Fruit fly (Drosophila melanogaster) Kc167 (cell line): Measurements from ENCODE around the gene dsb.

Experiments used
- Myc ChIP-seq: fragments of >200 bp; optimal IDR thresholded peaks from 2 replicates; lab custom pipeline; 2017; ENCODE audit warnings: missing external identifiers
- Sin3A ChIP-seq: fragments of >200 bp; optimal IDR thresholded peaks from 2 replicates; lab custom pipeline; 2018; ENCODE audit warnings: missing external identifiers
- h ChIP-seq: fragments of >200 bp; optimal IDR thresholded peaks from 3 replicates; lab custom pipeline; 2018; ENCODE audit warnings: missing external identifiers
- insv ChIP-seq: fragments of >200 bp; optimal IDR thresholded peaks from 3 replicates; lab custom pipeline; 2018; ENCODE audit warnings: missing external identifiers
- psq ChIP-seq: fragments of >200 bp; optimal IDR thresholded peaks from 2 replicates; lab custom pipeline; 2017; ENCODE audit warnings: missing external identifiers
- ttk ChIP-seq: sonication (Bioruptor generic); optimal IDR thresholded peaks from 2 replicates; lab custom pipeline; 2017; ENCODE audit warnings: missing external identifiers

dsb gene

DNA sequence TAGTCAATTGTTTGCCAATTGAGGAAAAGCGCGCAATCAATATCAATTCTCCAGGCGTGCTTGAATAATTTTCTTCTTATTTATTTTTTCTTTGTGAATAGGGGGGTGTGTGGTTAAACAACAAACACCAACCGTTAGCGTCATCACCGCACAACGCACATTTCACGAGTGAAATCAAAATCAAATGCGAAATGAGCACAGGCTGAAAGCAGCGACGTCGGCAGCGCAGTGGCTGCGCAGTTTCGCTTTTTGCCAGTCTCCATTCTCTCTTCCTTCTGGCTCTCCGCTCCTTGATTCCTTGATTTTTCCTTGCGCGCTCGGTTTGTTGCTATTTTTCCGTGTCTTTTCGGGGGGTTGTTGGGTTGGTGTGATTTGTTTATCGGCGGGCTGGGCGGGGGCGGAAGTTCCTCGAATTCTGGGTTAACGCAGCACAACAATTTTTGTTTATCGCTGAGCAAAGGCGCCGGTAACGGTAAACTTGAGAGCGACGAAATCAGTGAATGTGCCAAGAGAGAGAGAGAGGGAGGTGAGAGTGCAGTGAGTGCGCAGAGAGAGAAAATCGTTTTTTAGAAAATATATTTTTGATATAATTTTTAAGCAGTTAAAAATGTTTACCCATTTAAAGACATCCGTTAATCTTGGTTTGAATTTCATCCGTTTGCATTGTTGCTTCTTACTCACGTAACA lies 27.0 kb downstream of the dsb start, which contains the start of gene CG13937:
Gene CG13937 (minus strand): TSS at position 174 of the 687 bp plus-strand sequence.
- no peak for TF ChIP-seq Myc (lab: Kevin White, UChicago)
- TF ChIP-seq psq (lab: Kevin White, UChicago) = no peak
- TF ChIP-seq ttk (lab: Kevin White, UChicago) = no peak
- TF ChIP-seq h = no peak
- no peak for TF ChIP-seq Sin3A (lab: Kevin White, UChicago)
- no peak for TF ChIP-seq insv

DNA sequence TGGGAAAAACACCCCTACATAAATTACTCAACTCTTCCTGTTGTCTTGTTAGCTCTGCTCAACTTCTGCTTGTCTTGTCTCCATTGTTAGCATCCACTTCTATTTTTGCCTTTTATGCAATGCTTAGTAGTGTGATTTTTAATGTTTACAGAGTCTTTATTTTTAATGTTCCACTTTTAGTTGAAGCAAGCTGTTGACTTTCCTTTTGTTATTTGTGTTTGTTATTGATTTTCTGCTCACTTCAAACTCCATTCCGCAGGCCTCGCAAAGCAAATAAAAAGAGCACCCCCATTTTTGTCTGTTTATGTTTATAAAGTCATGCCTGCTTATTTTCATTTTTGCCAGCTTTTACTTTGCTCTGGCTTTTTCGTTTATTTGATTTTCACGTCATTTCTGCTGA lies 28.1 kb downstream of the dsb start:
- TF ChIP-seq Sin3A (lab: Kevin White, UChicago) (no peak), h (no peak), ttk (lab: Kevin White, UChicago) (no peak), Myc (lab: Kevin White, UChicago) (no peak), insv (no peak)

DNA sequence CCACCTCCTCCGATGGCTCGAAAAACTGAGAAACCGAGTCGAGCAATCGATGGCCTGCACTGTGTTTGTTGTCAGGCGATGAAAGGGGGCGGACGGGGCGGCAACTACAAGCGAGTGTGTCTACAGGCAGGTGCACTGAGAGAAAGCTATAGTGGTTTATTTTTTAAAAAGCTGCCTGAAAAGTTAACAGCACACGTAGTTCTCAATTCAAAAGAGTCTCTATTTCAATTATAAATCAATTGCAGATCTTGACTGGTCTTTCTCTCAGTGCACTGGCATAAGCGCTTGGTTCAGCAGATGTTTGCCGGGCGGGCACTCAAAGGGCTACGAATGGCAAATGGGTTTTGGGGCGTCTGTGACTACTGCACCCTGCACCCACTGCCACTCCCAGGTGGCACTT lies 29.3 kb downstream of the dsb start:
- TF ChIP-seq h = no peak
- TF ChIP-seq Sin3A (lab: Kevin White, UChicago) = no peak
- TF ChIP-seq insv = no peak
- no peak for TF ChIP-seq ttk (lab: Kevin White, UChicago)
- no peak for TF ChIP-seq Myc (lab: Kevin White, UChicago)
- TF ChIP-seq psq (lab: Kevin White, UChicago) = no peak

DNA sequence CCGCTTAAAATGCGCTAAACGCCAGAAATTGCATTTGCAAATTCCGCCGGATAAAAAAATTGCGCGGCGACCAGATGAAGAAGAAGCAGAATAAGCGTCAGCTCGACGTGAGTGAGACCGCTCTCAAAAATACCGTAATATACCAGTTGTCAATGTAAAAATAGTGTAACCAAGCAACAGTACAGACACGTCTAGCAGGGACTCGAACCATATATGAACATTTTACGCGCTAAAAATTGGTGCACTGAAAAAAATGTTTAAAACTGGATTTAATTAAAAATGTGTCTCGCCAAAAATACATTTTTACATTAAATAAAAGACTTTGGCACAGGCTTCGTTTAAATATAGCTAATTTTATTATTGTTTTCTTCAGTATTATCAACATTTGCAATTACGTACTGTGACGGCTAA lies 33.8 kb downstream of the dsb start, which contains the start of gene dre4:
Gene dre4 (minus strand): TSS at position 98 of the 411 bp plus-strand sequence.
- TF ChIP-seq ttk (lab: Kevin White, UChicago) = no peak
- no peak for TF ChIP-seq Sin3A (lab: Kevin White, UChicago)
- no peak for TF ChIP-seq psq (lab: Kevin White, UChicago)
- no peak for TF ChIP-seq Myc (lab: Kevin White, UChicago)

DNA sequence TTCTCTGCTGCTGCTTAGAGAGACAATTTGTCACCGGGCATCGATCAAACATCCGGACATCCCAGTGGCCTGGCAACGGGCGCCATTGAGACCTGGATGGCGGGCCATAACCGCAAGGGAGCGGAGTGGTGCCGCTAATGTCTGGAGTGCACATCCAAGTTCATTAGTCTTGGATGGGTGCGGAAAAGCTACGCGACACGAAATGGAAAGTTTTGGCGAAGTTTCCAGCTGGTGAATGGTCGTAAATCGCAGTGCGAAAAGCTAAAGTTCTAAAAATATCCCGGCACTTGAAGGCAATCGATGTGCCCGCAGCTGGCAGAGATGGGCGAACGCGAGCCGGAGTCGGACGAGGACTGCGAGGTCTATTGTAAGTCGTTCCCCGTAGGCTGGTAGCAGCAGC lies 40.3 kb downstream of the dsb start, which contains the start of gene CG13924:
Gene CG13924 (plus strand): TSS at position 301 of the 400 bp plus-strand sequence.
- TF ChIP-seq Myc (lab: Kevin White, UChicago) = no peak
- TF ChIP-seq psq (lab: Kevin White, UChicago) = no peak
- TF ChIP-seq h = no peak
- TF ChIP-seq ttk (lab: Kevin White, UChicago) = no peak
- TF ChIP-seq Sin3A (lab: Kevin White, UChicago) = no peak
- no peak for TF ChIP-seq insv

DNA sequence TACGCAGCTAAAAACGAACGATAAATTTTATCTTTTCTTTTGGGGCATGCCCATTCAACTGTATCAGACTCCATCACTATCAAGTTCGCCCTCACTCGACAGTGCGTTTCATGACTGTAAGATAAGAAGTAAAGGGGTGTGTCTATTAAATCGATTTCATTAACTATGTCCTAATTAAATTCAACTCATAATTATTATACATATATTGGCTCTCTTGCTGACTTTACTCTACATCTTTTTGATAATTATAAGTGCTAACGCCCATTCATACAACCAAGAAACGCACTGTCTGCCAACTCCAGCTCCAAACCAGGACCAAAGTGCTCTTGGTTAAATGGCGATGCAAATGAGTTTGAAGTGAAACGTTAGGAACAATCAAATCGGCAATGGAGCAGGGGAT lies 41.2 kb downstream of the dsb start:
- TF ChIP-seq Sin3A (lab: Kevin White, UChicago) (no peak), Myc (lab: Kevin White, UChicago) (no peak), insv (no peak), h (no peak), psq (lab: Kevin White, UChicago) (no peak), ttk (lab: Kevin White, UChicago) (no peak)

DNA sequence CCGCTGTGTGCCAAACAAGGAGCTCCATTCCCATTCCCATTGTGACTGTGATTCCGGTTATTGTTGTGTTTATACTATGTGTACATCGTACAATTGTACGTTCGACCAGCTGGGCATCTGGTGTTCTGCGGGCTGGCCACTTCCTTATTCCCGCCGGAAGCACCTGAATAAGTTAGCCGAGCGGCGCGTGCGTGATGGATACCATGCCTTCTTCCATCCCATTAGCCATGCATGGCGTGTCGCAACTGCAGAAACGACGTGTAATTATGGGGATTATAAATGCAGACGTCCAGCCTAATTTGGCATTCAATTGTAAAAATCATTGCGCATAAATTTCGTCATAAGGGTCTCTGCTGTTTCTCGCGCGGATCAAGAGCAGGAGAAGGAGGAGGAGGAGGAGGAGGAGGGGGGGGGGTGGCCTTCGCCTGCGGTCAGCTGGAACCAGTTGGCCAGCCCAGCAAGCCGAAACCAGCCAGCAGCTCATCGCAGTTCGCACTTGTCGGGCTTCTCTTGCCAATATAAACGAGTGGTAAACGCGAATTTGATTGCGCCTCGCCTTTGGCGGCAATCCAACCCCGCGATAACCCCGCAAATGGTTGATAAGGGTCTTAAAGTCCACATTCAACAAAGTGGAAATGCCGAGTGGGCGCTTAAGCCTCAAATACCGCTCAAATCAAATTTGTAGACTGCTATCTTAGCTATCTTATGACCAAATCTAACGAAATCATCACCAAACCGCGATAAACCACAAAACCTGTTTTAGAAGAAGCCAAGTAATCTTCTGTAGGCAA lies 43.8 kb downstream of the dsb start:
- TF ChIP-seq insv = no peak
- peak; percentile 92 for TF ChIP-seq ttk (lab: Kevin White, UChicago)
- no peak for TF ChIP-seq psq (lab: Kevin White, UChicago)
- no peak for TF ChIP-seq h
- TF ChIP-seq Sin3A (lab: Kevin White, UChicago) = no peak

DNA sequence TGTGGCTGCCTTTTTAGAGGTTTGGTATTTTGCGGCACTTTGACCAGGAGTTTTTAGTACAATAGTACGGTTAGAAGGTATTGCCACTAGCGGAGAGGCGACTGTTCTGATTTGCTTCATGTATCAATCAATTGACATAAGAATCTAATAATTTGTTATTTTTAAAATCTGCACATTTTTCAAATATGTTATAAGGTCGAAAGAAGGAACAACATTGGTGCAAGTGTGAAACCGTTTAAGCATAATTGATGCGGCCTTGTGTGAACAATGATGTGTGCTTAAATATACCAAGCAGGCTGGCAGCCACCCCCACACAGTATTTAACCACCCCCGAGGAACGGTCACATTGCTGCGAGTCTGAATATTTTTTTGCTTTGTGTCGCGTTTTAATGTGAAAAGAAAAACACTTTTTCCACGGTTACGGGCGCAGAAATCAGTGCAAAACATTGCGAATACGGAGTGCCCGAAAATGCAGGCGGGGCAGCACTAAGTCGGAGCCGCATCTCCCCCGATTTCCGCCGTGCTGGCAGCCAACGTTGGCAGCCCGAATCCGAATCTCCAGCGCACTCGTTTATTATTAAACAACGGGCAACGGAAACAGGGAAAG lies 44.8 kb downstream of the dsb start, which contains the start of the genes HBS1 and CG12025:
Gene HBS1 (minus strand): TSS at position 120 of the 607 bp plus-strand sequence.
Gene CG12025 (plus strand): TSS at position 310 of the 607 bp plus-strand sequence.
- TF ChIP-seq psq (lab: Kevin White, UChicago) = no peak
- no peak for TF ChIP-seq ttk (lab: Kevin White, UChicago)
- TF ChIP-seq Sin3A (lab: Kevin White, UChicago) = no peak
- no peak for TF ChIP-seq Myc (lab: Kevin White, UChicago)
- TF ChIP-seq h = no peak
- TF ChIP-seq insv = no peak

DNA sequence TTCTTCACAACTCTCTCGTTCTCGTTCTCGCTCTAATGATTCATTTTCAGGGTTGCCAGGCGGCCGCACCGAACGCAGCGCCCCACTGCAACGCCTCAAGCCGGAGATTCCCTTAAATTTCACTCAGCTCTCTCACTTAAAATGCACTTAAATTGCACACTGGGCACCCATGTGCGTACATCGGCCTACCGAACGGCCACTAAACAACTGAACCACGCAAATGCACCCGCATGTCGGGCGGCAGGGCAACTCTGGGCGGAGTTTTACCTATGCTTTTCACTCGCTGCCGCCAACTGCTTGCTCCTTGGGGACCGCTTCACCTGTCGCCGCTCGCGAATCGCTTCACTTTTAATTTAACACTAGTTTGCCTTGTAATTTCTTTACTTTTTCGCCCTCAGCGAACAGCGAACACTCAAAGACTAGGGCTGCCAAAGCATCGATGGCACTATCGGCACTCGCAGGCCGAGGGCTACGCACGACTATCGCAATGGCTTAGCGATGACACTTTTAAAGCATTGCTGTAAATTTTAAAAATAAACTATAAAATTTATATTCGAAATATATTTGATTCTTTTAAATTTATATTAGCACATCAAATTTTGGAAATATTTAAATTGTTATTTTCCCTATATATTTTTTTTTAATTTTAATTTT lies 48.1 kb downstream of the dsb start, which contains the start of gene Rap1:
Gene Rap1 (minus strand): TSS at position 446 of the 654 bp plus-strand sequence.
- TF ChIP-seq Myc (lab: Kevin White, UChicago) (no peak), h (no peak), Sin3A (lab: Kevin White, UChicago) (no peak), psq (lab: Kevin White, UChicago) (no peak), insv (no peak), ttk (lab: Kevin White, UChicago) (no peak)

DNA sequence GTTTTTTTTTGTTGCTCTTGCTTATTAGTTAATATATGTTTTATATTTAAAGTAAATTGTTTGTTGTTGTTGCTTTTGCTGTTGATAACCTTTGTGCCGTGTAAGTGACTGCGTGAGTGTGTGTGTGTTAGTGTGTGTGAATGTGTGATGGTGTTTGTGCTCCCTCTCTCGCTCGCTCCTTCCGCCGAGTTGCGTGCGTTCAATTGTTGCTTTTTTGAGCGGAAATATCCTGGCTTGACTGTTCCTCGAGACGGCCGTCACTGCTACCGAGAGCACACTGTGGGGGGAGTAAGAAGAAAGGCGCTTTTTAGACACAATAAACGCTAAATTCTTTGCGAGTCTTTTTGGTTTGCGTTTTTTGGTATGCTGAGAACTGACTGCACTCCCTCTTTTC lies 48.6 kb downstream of the dsb start:
- TF ChIP-seq insv (no peak), h (no peak), psq (lab: Kevin White, UChicago) (no peak), ttk (lab: Kevin White, UChicago) (no peak)

DNA sequence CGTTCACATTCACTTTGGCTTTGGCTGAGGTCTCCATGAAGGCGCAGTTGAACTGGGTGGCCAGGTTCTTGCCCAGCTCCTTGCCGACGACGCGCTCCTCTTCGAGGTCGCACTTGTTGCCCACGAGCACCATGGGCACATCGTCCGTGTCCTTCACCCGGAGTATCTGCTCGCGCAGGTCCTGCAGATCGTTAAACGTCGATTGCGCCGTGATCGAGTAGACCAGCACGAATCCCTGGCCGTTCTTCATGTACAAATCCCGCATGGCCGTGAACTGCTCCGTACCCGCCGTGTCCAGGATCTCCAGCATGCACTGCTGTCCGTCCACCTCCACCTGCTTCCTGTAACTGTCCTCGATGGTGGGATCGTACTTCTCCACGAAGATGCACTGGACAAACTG lies 49.2 kb downstream of the dsb start:
- TF ChIP-seq ttk (lab: Kevin White, UChicago) (peak; percentile 17), Myc (lab: Kevin White, UChicago) (no peak)
